Fruit fly (Drosophila melanogaster) whole organism, embryonic: ENCODE measurements around the gene CG6733.

Experiments
- Asciz ChIP-seq: fragments of 200-800 bp; sonication (Bioruptor generic); optimal IDR thresholded peaks from 2 replicates; lab custom pipeline; 2017; ENCODE audit warnings: missing biosample characterization, mild to moderate bottlenecking, missing genetic modification characterization, missing genetic modification reagents
- BEAF-32 ChIP-seq: fragments of 200-800 bp; sonication (Bioruptor generic); optimal IDR thresholded peaks from 3 replicates; lab custom pipeline; 2017; ENCODE audit warnings: missing biosample characterization, missing genetic modification characterization, mild to moderate bottlenecking, moderate library complexity, missing genetic modification reagents
- CG10565 ChIP-seq: fragments of 200-800 bp; sonication (Bioruptor generic); optimal IDR thresholded peaks from 3 replicates; lab custom pipeline; 2016; ENCODE audit warnings: missing biosample characterization, mild to moderate bottlenecking, missing genetic modification characterization
- CG13296 ChIP-seq: fragments of 200-800 bp; sonication (Bioruptor generic); optimal IDR thresholded peaks from 3 replicates; lab custom pipeline; 2018; ENCODE audit warnings: missing biosample characterization, mild to moderate bottlenecking, missing genetic modification characterization
- CG13775 ChIP-seq: fragments of 200-800 bp; sonication (Bioruptor generic); optimal IDR thresholded peaks from 3 replicates; lab custom pipeline; 2017; ENCODE audit warnings: missing biosample characterization, mild to moderate bottlenecking, missing genetic modification characterization
- CG14014 ChIP-seq: fragments of 200-800 bp; sonication (Bioruptor generic); IDR thresholded peaks from 2 replicates; pipeline ENCODE4 v1.3.6; 2022; ENCODE audit warnings: missing biosample characterization, missing genetic modification characterization
- CG14710 ChIP-seq: fragments of 200-800 bp; sonication (Bioruptor generic); optimal IDR thresholded peaks from 3 replicates; lab custom pipeline; 2019; ENCODE audit warnings: missing biosample characterization, mild to moderate bottlenecking, missing genetic modification characterization, moderate library complexity
- CG14860 ChIP-seq: fragments of 200-800 bp; sonication (Bioruptor generic); IDR thresholded peaks from 3 replicates; pipeline ENCODE4 v1.3.6; 2022; ENCODE audit warnings: missing biosample characterization, missing genetic modification characterization; ENCODE audit not compliant: partially characterized antibody
- CG2678 ChIP-seq: fragments of 200-800 bp; sonication (Bioruptor generic); optimal IDR thresholded peaks from 3 replicates; lab custom pipeline; 2019; ENCODE audit warnings: missing biosample characterization, mild to moderate bottlenecking, missing genetic modification characterization, moderate library complexity
- CG7786 ChIP-seq: fragments of 200-800 bp; sonication (Bioruptor generic); optimal IDR thresholded peaks from 2 replicates; lab custom pipeline; 2016; ENCODE audit warnings: missing biosample characterization, missing genetic modification characterization
- CG8290 ChIP-seq, 3 experiments: fragments of 200-800 bp; sonication (Bioruptor generic); optimal IDR thresholded peaks; 2 replicates each; lab custom pipeline; 2016 to 2019; ENCODE audit warnings: missing biosample characterization in 3 of 3, missing genetic modification characterization in 3 of 3, mild to moderate bottlenecking in 2 of 3, moderate library complexity in 1 of 3
- CG8359 ChIP-seq: fragments of 200-800 bp; sonication (Bioruptor generic); optimal IDR thresholded peaks from 2 replicates; lab custom pipeline; 2017; ENCODE audit warnings: missing biosample characterization, mild to moderate bottlenecking, missing genetic modification characterization, borderline replicate concordance
- CG9215 ChIP-seq: fragments of 200-800 bp; sonication (Bioruptor generic); IDR thresholded peaks from 2 replicates; pipeline ENCODE4 v1.3.6; 2022; ENCODE audit warnings: missing biosample characterization, missing genetic modification characterization
- D19A ChIP-seq: fragments of 200-800 bp; optimal IDR thresholded peaks from 3 replicates; lab custom pipeline; 2019; ENCODE audit warnings: missing biosample characterization, mild to moderate bottlenecking, missing genetic modification characterization, moderate library complexity
- Dip2 ChIP-seq: fragments of 200-800 bp; sonication (Bioruptor generic); IDR thresholded peaks from 2 replicates; pipeline ENCODE4 v1.3.6; 2022; ENCODE audit warnings: missing biosample characterization, missing genetic modification characterization
- Dll ChIP-seq: fragments of 200-800 bp; sonication (Bioruptor generic); IDR thresholded peaks from 4 replicates; pipeline ENCODE4 v1.3.6; 2022; ENCODE audit warnings: missing biosample characterization, missing genetic modification characterization; ENCODE audit not compliant: partially characterized antibody
- Ets65A ChIP-seq: fragments of 200-800 bp; sonication (Bioruptor generic); peaks from one replicate; lab custom pipeline; 2016; ENCODE audit warnings: missing biosample characterization, missing genetic modification characterization
- Jarid2 ChIP-seq: fragments of 200-800 bp; sonication (Bioruptor generic); optimal IDR thresholded peaks from 3 replicates; lab custom pipeline; 2017; ENCODE audit warnings: mild to moderate bottlenecking, missing biosample characterization, missing genetic modification reagents, missing genetic modification characterization
- MBD-R2 ChIP-seq: fragments of 200-800 bp; sonication (Bioruptor generic); IDR thresholded peaks from 2 replicates; pipeline ENCODE4 v1.3.6; 2022; ENCODE audit warnings: missing biosample characterization, missing genetic modification characterization
- Mes4 ChIP-seq: fragments of 200-800 bp; sonication (Bioruptor generic); optimal IDR thresholded peaks from 2 replicates; lab custom pipeline; 2016; ENCODE audit warnings: missing biosample characterization, missing genetic modification characterization
- Mrtf ChIP-seq: fragments of 200-800 bp; sonication (Bioruptor generic); IDR thresholded peaks from 3 replicates; pipeline ENCODE4 v1.3.6; 2022; ENCODE audit warnings: missing biosample characterization, missing genetic modification characterization
- Myb ChIP-seq: fragments of 200-800 bp; sonication (Bioruptor generic); optimal IDR thresholded peaks from 2 replicates; lab custom pipeline; 2016; ENCODE audit warnings: missing biosample characterization, missing genetic modification characterization
- NC2β ChIP-seq: fragments of 200-800 bp; sonication (Bioruptor generic); optimal IDR thresholded peaks from 2 replicates; lab custom pipeline; 2016; ENCODE audit warnings: missing biosample characterization, missing genetic modification characterization
- NFAT ChIP-seq: fragments of 200-800 bp; sonication (Bioruptor generic); IDR thresholded peaks from 2 replicates; pipeline ENCODE4 v1.3.6; 2022; ENCODE audit warnings: missing biosample characterization, missing genetic modification characterization
- Opbp ChIP-seq: fragments of 200-800 bp; sonication (Bioruptor generic); IDR thresholded peaks from 3 replicates; pipeline ENCODE4 v1.3.6; 2022; ENCODE audit warnings: missing biosample characterization, missing genetic modification characterization; ENCODE audit not compliant: partially characterized antibody
- Sox102F ChIP-seq: fragments of 200-800 bp; sonication (Bioruptor generic); optimal IDR thresholded peaks from 2 replicates; lab custom pipeline; 2018; ENCODE audit warnings: missing biosample characterization, mild to moderate bottlenecking, missing genetic modification characterization, moderate library complexity
- TFAM ChIP-seq: fragments of 200-800 bp; sonication (Bioruptor generic); optimal IDR thresholded peaks from 2 replicates; lab custom pipeline; 2017; ENCODE audit warnings: missing biosample characterization, missing genetic modification characterization, inconsistent platforms
- ara ChIP-seq: fragments of 200-800 bp; sonication (Bioruptor generic); IDR thresholded peaks from 2 replicates; pipeline ENCODE4 v1.3.6; 2022; ENCODE audit warnings: missing biosample characterization, missing genetic modification characterization
- bbx ChIP-seq: fragments of 200-800 bp; sonication (Bioruptor generic); IDR thresholded peaks from 2 replicates; pipeline ENCODE4 v1.3.6; 2022; ENCODE audit warnings: missing biosample characterization, missing genetic modification characterization; ENCODE audit not compliant: partially characterized antibody
- emc ChIP-seq: fragments of 200-800 bp; sonication (Bioruptor generic); optimal IDR thresholded peaks from 2 replicates; lab custom pipeline; 2016; ENCODE audit warnings: missing biosample characterization, missing genetic modification characterization
- en ChIP-seq: fragments of 200-800 bp; sonication (Bioruptor generic); optimal IDR thresholded peaks from 2 replicates; lab custom pipeline; 2016; ENCODE audit warnings: missing biosample characterization, missing genetic modification characterization
- gfzf ChIP-seq: fragments of 200-800 bp; sonication (Bioruptor generic); optimal IDR thresholded peaks from 2 replicates; lab custom pipeline; 2016; ENCODE audit warnings: missing biosample characterization, mild to moderate bottlenecking, missing genetic modification characterization, moderate library complexity
- gsb ChIP-seq: fragments of 200-800 bp; sonication (Bioruptor generic); IDR thresholded peaks from 2 replicates; pipeline ENCODE4 v1.3.6; 2022; ENCODE audit warnings: missing biosample characterization, missing genetic modification characterization
- gsb-n ChIP-seq: fragments of 200-800 bp; sonication (Bioruptor generic); optimal IDR thresholded peaks from 3 replicates; lab custom pipeline; 2018; ENCODE audit warnings: missing biosample characterization, mild to moderate bottlenecking, missing genetic modification characterization
- h ChIP-seq: fragments of >200 bp; optimal IDR thresholded peaks from 2 replicates; lab custom pipeline; 2017
- hbn ChIP-seq: fragments of 200-800 bp; sonication (Bioruptor generic); IDR thresholded peaks from 2 replicates; pipeline ENCODE4 v1.3.6; 2022; ENCODE audit warnings: missing biosample characterization, missing genetic modification characterization; ENCODE audit not compliant: partially characterized antibody
- her ChIP-seq: fragments of 200-800 bp; sonication (Bioruptor generic); optimal IDR thresholded peaks from 2 replicates; lab custom pipeline; 2016; ENCODE audit warnings: missing biosample characterization, missing genetic modification characterization
- jing ChIP-seq: fragments of 200-800 bp; sonication (Bioruptor generic); optimal IDR thresholded peaks from 2 replicates; lab custom pipeline; 2018; ENCODE audit warnings: missing biosample characterization, mild to moderate bottlenecking, missing genetic modification characterization
- kay ChIP-seq: fragments of 200-800 bp; sonication (Bioruptor generic); optimal IDR thresholded peaks from 2 replicates; lab custom pipeline; 2016; ENCODE audit warnings: missing biosample characterization, missing genetic modification characterization
- lov ChIP-seq, 2 experiments: fragments of 200-800 bp in 1 of 2; fragments of >200 bp in 1 of 2; sonication (Bioruptor generic) in 1 of 2; IDR thresholded peaks in 1 of 2; optimal IDR thresholded peaks in 1 of 2; 2 replicates in 1 of 2; 3 replicates in 1 of 2; pipeline versions ENCODE4 v1.3.6 to Lab custom; 2017 to 2022; ENCODE audit warnings: missing biosample characterization in 1 of 2, missing genetic modification characterization in 1 of 2
- pan ChIP-seq, 4 experiments: fragments of >200 bp in 3 of 4; fragments of 200-800 bp in 1 of 4; sonication (Bioruptor generic) in 1 of 4; optimal IDR thresholded peaks in 3 of 4; IDR thresholded peaks in 1 of 4; 2 replicates each; pipeline versions ENCODE4 v1.3.6 to Lab custom; 2017 to 2022; ENCODE audit warnings: missing biosample characterization in 2 of 4, missing genetic modification characterization in 2 of 4, mixed read lengths in 1 of 4
- phol ChIP-seq: fragments of 200-800 bp; sonication (Bioruptor generic); optimal IDR thresholded peaks from 3 replicates; lab custom pipeline; 2018; ENCODE audit warnings: missing biosample characterization, mild to moderate bottlenecking, missing genetic modification characterization, moderate library complexity
- row ChIP-seq: fragments of 200-800 bp; sonication (Bioruptor generic); IDR thresholded peaks from 3 replicates; pipeline ENCODE4 v1.3.6; 2022; ENCODE audit warnings: missing biosample characterization, missing genetic modification characterization
- so ChIP-seq: fragments of 200-800 bp; sonication (Bioruptor generic); IDR thresholded peaks from 3 replicates; pipeline ENCODE4 v1.3.6; 2022; ENCODE audit warnings: missing biosample characterization, missing genetic modification characterization
- sr ChIP-seq: fragments of 200-800 bp; sonication (Bioruptor generic); IDR thresholded peaks from 3 replicates; pipeline ENCODE4 v1.3.6; 2022; ENCODE audit warnings: missing biosample characterization, missing genetic modification characterization
- tin ChIP-seq: fragments of 200-800 bp; sonication (Bioruptor generic); optimal IDR thresholded peaks from 3 replicates; lab custom pipeline; 2016; ENCODE audit warnings: missing biosample characterization, missing genetic modification characterization
- tio ChIP-seq: fragments of 200-800 bp; sonication (Bioruptor generic); optimal IDR thresholded peaks from 2 replicates; lab custom pipeline; 2017; ENCODE audit warnings: missing biosample characterization, missing genetic modification characterization, inconsistent platforms
- tll ChIP-seq, 2 experiments: fragments of 200-800 bp in 1 of 2; fragments of >200 bp in 1 of 2; sonication (Bioruptor generic) in 1 of 2; optimal IDR thresholded peaks; 2 replicates each; lab custom pipeline; 2017 to 2019; ENCODE audit warnings: missing biosample characterization in 2 of 2, missing genetic modification characterization in 2 of 2, mild to moderate bottlenecking in 1 of 2, moderate library complexity in 1 of 2
- usp ChIP-seq: fragments of >200 bp; optimal IDR thresholded peaks from 2 replicates; lab custom pipeline; 2017; ENCODE audit warnings: missing biosample characterization, missing genetic modification characterization

CG6733 gene

dm6 chr3R:23053135-23053730 is 44.3 kb upstream of the CG6733 start (continued):
- TF ChIP-seq CG14860 (GFP tag; lab: Robert Waterston, UW) (no peak), CG7786 (GFP tag; lab: Kevin White, UChicago) (no peak), gsb-n (tag; lab: Kevin White, UChicago) (no peak), NFAT (no peak), CG2678 (tag; lab: Kevin White, UChicago) (no peak), Ets65A (GFP tag; lab: Kevin White, UChicago) (no peak), MBD-R2 (GFP tag; lab: Robert Waterston, UW) (peak; percentile 51; the same call in 1 of the 2 replicates), gfzf (GFP tag; lab: Kevin White, UChicago) (no peak), Myb (GFP tag; lab: Kevin White, UChicago) (no peak), CG13775 (no peak), tio (no peak), Dll (GFP tag; lab: Robert Waterston, UW) (0 out of 4 replicates have a peak, but pooled peaks have one; percentile 19), ara (GFP tag; lab: Robert Waterston, UW) (no peak), TFAM (GFP tag; lab: Kevin White, UChicago) (no peak), h (lab: Kevin White, UChicago) (no peak), CG9215 (GFP tag; lab: Robert Waterston, UW) (no peak), CG8359 (GFP tag; lab: Kevin White, UChicago) (no peak), jing (GFP tag; lab: Kevin White, UChicago) (no peak), CG8290 (GFP tag; optimal IDR thresholded peaks at IDR 0.05; lab: Kevin White, UChicago) (no peak), CG8290 (tag; optimal IDR thresholded peaks at IDR 0.05; lab: Kevin White, UChicago) (no peak), en (GFP tag; lab: Kevin White, UChicago) (no peak), so (GFP tag; lab: Robert Waterston, UW) (no peak), Asciz (GFP tag; lab: Kevin White, UChicago) (no peak), hbn (GFP tag; lab: Robert Waterston, UW) (peak; percentile 42), tll (GFP tag; optimal IDR thresholded peaks at IDR 0.05; lab: Kevin White, UChicago) (no peak), CG14014 (GFP tag; lab: Robert Waterston, UW) (no peak), NC2β (GFP tag; lab: Kevin White, UChicago) (no peak), Opbp (GFP tag; lab: Robert Waterston, UW) (peak; percentile 56; the same call in 2 of the 3 replicates), CG14710 (tag; lab: Kevin White, UChicago) (no peak), row (GFP tag; lab: Robert Waterston, UW) (no peak; the same call in 2 of the 3 replicates), BEAF-32 (GFP tag; lab: Kevin White, UChicago) (peak; percentile 53), Dip2 (no peak), D19A (tag; lab: Kevin White, UChicago) (no peak), emc (GFP tag; lab: Kevin White, UChicago) (no peak), tin (GFP tag; lab: Kevin White, UChicago) (no peak), lov (optimal IDR thresholded peaks at IDR 0.05; lab: Kevin White, UChicago) (no peak), lov (GFP tag; IDR thresholded peaks at IDR 0.05; lab: Robert Waterston, UW) (no peak), bbx (GFP tag; lab: Robert Waterston, UW) (0 out of 2 replicates have a peak, but pooled peaks have one; percentile 36), CG13296 (no peak), Mes4 (GFP tag; lab: Kevin White, UChicago) (no peak), Mrtf (no peak), her (no peak), phol (no peak), CG10565 (GFP tag; lab: Kevin White, UChicago) (no peak), pan (optimal IDR thresholded peaks at IDR 0.05; lab: Kevin White, UChicago) (no peak), pan (GFP tag; optimal IDR thresholded peaks at IDR 0.05 in 1 of 2, IDR thresholded peaks at IDR 0.05 in 1 of 2) (no peak), gsb (GFP tag; lab: Robert Waterston, UW) (no peak), Jarid2 (GFP tag; lab: Kevin White, UChicago) (no peak), usp (no peak), sr (GFP tag; lab: Robert Waterston, UW) (no peak), kay (GFP tag; lab: Kevin White, UChicago) (no peak), Sox102F (GFP tag; lab: Kevin White, UChicago) (no peak)
